Worm (Caenorhabditis elegans): ENCODE data around the gene F15E6.6.

The F15E6.6 gene

DNA sequence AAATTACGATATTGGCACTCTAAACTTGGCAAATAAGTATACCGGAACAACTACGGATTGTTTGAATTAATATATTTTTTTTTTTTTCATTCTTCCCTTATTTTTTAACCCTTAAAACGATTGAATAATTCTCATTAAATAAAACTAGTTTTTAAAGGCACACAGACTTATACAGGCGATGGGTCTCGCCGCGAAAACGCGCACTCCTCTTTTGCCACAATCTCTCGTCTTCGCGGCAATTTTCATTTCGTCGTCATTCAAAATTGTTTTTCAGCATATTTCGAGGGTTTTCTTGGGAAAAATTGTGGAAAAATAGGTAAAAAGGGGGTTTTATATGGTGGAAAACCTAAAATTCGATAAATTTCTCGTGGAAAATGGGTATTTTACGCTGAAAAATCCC lies 36.6 kb downstream of the F15E6.6 start:
- TF ChIP-seq med-1 (GFP tag; optimal IDR thresholded peaks at IDR 0.05; ENCODE audit: insufficient read depth) (no peak), flt-1 (GFP tag; IDR thresholded peaks at IDR 0.05) (no peak), tab-1 (GFP tag; IDR thresholded peaks at IDR 0.05) (no peak), cog-1 (tag; optimal IDR thresholded peaks at IDR 0.05) (no peak), ztf-23 (GFP tag; IDR thresholded peaks at IDR 0.05) (no peak), klf-2 (GFP tag; conservative IDR thresholded peaks at IDR 0.05) (no peak), ref-1 (GFP tag; conservative IDR thresholded peaks at IDR 0.05) (no peak), ztf-29 (GFP tag; IDR thresholded peaks at IDR 0.05) (no peak), T22C8.4 (GFP tag; IDR thresholded peaks at IDR 0.05) (no peak)

DNA sequence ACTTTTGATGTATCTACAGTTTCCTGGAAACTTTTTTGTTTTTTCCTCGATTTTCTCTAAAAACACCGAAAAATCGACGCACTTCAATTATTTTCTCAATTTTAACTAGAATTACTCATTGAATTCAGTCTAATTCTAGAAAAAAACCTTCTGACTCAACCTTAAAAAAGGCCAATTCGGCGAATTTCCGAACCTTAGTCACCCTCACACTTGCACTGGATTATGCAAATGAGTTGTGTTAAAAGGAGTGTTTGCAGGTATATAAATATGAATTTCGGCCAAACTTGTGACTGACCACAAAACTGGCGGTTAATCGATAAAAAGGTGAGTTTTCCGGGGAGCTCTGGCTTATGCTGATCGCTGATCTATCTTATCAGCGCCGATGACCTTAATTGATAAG lies 37.4 kb downstream of the F15E6.6 start, which contains the start of gene ttr-20:
Gene ttr-20, plus strand, starts transcription at position 301 of the 400 bp plus-strand sequence.
- TF ChIP-seq ref-1 (GFP tag; conservative IDR thresholded peaks at IDR 0.05): no peak

DNA sequence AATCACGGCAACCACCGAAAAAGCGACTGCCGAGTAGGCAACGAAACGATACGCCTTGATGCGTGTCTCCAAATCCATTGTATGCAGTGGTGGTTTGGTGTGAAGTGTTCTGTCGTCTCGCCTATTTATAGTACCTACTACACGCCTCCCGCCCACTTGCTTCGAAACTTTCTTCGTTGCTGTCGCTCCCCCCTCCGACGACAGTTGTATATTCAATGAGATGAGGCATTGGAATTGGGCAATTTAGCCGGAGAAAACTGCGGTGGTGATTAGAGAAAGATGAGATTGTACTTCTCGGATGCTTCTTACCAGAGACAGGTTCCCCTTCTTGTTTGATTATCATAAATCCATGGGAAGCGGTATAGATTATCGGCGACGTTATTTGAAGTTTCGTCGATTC lies 39.4 kb downstream of the F15E6.6 start, which contains the start of gene col-34:
Gene col-34, minus strand, starts transcription at position 101 of the 400 bp plus-strand sequence.
- TF ChIP-seq klf-2 (GFP tag; conservative IDR thresholded peaks at IDR 0.05) (no peak), ref-1 (GFP tag; conservative IDR thresholded peaks at IDR 0.05) (no peak), tab-1 (GFP tag; IDR thresholded peaks at IDR 0.05) (no peak), T22C8.4 (GFP tag; IDR thresholded peaks at IDR 0.05) (no peak), flt-1 (GFP tag; IDR thresholded peaks at IDR 0.05) (no peak), cog-1 (tag; optimal IDR thresholded peaks at IDR 0.05) (no peak), ztf-29 (GFP tag; IDR thresholded peaks at IDR 0.05) (no peak), med-1 (GFP tag; optimal IDR thresholded peaks at IDR 0.05; ENCODE audit: insufficient read depth) (no peak), ztf-23 (GFP tag; IDR thresholded peaks at IDR 0.05) (no peak)

- TF ChIP-seq T22C8.4 (GFP tag; IDR thresholded peaks at IDR 0.05) (no peak), flt-1 (GFP tag; IDR thresholded peaks at IDR 0.05) (peak; percentile 5; the same call in 1 of the 2 replicates), med-1 (GFP tag; optimal IDR thresholded peaks at IDR 0.05; ENCODE audit: insufficient read depth) (no peak), ztf-29 (GFP tag; IDR thresholded peaks at IDR 0.05) (no peak)
Observed at ce11 chrIV:4243830-4244406, 40.0 kb downstream of the F15E6.6 start.

DNA sequence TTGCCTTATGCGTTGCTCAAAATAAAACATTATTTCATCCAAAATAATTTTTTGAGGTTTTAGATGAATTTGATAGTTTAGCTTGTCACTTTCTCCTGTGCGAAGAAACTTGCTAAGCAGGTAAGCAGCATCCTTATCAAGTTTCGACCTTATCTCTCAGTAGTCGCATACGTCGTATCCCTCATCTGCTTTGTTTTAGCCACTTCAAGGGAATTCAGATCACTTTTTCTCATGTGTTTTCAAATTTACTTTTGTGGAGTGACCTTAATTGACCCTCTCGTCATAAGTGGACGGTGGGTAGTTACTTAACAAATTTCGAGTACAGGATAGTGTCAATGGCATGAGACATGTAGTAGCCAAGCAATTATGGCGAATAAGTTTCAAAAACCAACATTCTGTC lies 47.2 kb downstream of the F15E6.6 start:
- TF ChIP-seq T22C8.4 (GFP tag; IDR thresholded peaks at IDR 0.05) (no peak), tab-1 (GFP tag; IDR thresholded peaks at IDR 0.05) (no peak), klf-2 (GFP tag; conservative IDR thresholded peaks at IDR 0.05) (no peak)

- no peak for TF ChIP-seq ztf-23 (GFP tag; IDR thresholded peaks at IDR 0.05)
Observed at ce11 chrIV:4236025-4236407, 47.9 kb downstream of the F15E6.6 start.

ce11 chrIV:4235315-4236024 lies 48.5 kb downstream of the F15E6.6 start, which contains the start of the genes zipt-2.2 and dpy-13:
Gene zipt-2.2, minus strand, starts transcription at chrIV:4235365.
Gene dpy-13, plus strand, starts transcription at chrIV:4235614.
- TF ChIP-seq klf-2 (GFP tag; conservative IDR thresholded peaks at IDR 0.05) (no peak), med-1 (GFP tag; optimal IDR thresholded peaks at IDR 0.05; ENCODE audit: insufficient read depth) (no peak), cog-1 (tag; optimal IDR thresholded peaks at IDR 0.05) (no peak), ztf-29 (GFP tag; IDR thresholded peaks at IDR 0.05) (no peak), tab-1 (GFP tag; IDR thresholded peaks at IDR 0.05) (no peak), ref-1 (GFP tag; conservative IDR thresholded peaks at IDR 0.05) (no peak), ztf-23 (GFP tag; IDR thresholded peaks at IDR 0.05) (no peak), T22C8.4 (GFP tag; IDR thresholded peaks at IDR 0.05) (no peak), flt-1 (GFP tag; IDR thresholded peaks at IDR 0.05) (no peak)

Measured in whole organism, midembryonic.